Fruit fly (Drosophila melanogaster): Measurements from ENCODE around the gene Cbl.

The Cbl gene

dm6 chr3L:8448517-8448889, 23.7 kb downstream of the Cbl start:
- no peak for TF ChIP-seq toe (GFP tag; optimal IDR thresholded peaks at IDR 0.05)
- TF ChIP-seq pad (GFP tag; optimal IDR thresholded peaks at IDR 0.05): no peak
- peak; percentile 16 for TF ChIP-seq CG7101 (tag; optimal IDR thresholded peaks at IDR 0.05)
- peak; percentile 19 for TF ChIP-seq CG12768 (GFP tag; optimal IDR thresholded peaks at IDR 0.05)
- TF ChIP-seq bab1 (GFP tag; optimal IDR thresholded peaks at IDR 0.05): peak; percentile 2
- TF ChIP-seq kay (GFP tag; ENCODE audit: borderline replicate concordance): no peak
- TF ChIP-seq CG7045 (GFP tag; optimal IDR thresholded peaks at IDR 0.05): no peak
- TF ChIP-seq CG14711 (tag; optimal IDR thresholded peaks at IDR 0.05): peak; percentile 10
- no peak for TF ChIP-seq CG5204 (GFP tag; optimal IDR thresholded peaks at IDR 0.05)
- no peak for TF ChIP-seq Hr96 (GFP tag; optimal IDR thresholded peaks at IDR 0.05)

- TF ChIP-seq CG5204 (GFP tag; optimal IDR thresholded peaks at IDR 0.05) (no peak), bab1 (GFP tag; optimal IDR thresholded peaks at IDR 0.05) (no peak), pad (GFP tag; optimal IDR thresholded peaks at IDR 0.05) (no peak), CG14711 (tag; optimal IDR thresholded peaks at IDR 0.05) (no peak), CG1620 (GFP tag; optimal IDR thresholded peaks at IDR 0.05) (no peak), CG7101 (tag; optimal IDR thresholded peaks at IDR 0.05) (peak; percentile 35), Hr96 (GFP tag; optimal IDR thresholded peaks at IDR 0.05) (no peak)
Observed at dm6 chr3L:8449202-8449799, 24.5 kb downstream of the Cbl start, which contains the start of gene CG6983. Gene CG6983 (minus strand): TSS chr3L:8449377.

dm6 chr3L:8449800-8450690, 25.3 kb downstream of the Cbl start, which contains the start of gene Gug:
Gene Gug (plus strand): TSS chr3L:8449922.
- peak; percentile 31 for TF ChIP-seq CG7045 (GFP tag; optimal IDR thresholded peaks at IDR 0.05)
- TF ChIP-seq CG33017 (tag; optimal IDR thresholded peaks at IDR 0.05): peak; percentile 19
- TF ChIP-seq CG12768 (GFP tag; optimal IDR thresholded peaks at IDR 0.05): peak; percentile 49
- no peak for TF ChIP-seq CG11617 (GFP tag; optimal IDR thresholded peaks at IDR 0.05)
- peak; percentile 25 for TF ChIP-seq Mnt (GFP tag; optimal IDR thresholded peaks at IDR 0.05)
- TF ChIP-seq bab1 (GFP tag; optimal IDR thresholded peaks at IDR 0.05): peak; percentile 49
- TF ChIP-seq cic (GFP tag; optimal IDR thresholded peaks at IDR 0.05): peak; percentile 43
- TF ChIP-seq tj (GFP tag; optimal IDR thresholded peaks at IDR 0.05): peak; percentile 86
- TF ChIP-seq kay (GFP tag; ENCODE audit: borderline replicate concordance): peak; percentile 82
- TF ChIP-seq pad (GFP tag; optimal IDR thresholded peaks at IDR 0.05): peak; percentile 11
- TF ChIP-seq Crg-1 (GFP tag; optimal IDR thresholded peaks at IDR 0.05): no peak

dm6 chr3L:8450747-8451146, 26.0 kb downstream of the Cbl start:
- no peak for TF ChIP-seq CG1620 (GFP tag; optimal IDR thresholded peaks at IDR 0.05)
- TF ChIP-seq tj (GFP tag; optimal IDR thresholded peaks at IDR 0.05): peak; percentile 42

dm6 chr3L:8451966-8452620, 27.3 kb downstream of the Cbl start:
- TF ChIP-seq Clk (GFP tag; optimal IDR thresholded peaks at IDR 0.05): no peak

dm6 chr3L:8452986-8453385, 28.2 kb downstream of the Cbl start:
- no peak for TF ChIP-seq Crg-1 (GFP tag; optimal IDR thresholded peaks at IDR 0.05)
- no peak for TF ChIP-seq CG12768 (GFP tag; optimal IDR thresholded peaks at IDR 0.05)
- TF ChIP-seq cic (GFP tag; optimal IDR thresholded peaks at IDR 0.05): no peak
- TF ChIP-seq Mnt (GFP tag; optimal IDR thresholded peaks at IDR 0.05): no peak
- TF ChIP-seq CG14711 (tag; optimal IDR thresholded peaks at IDR 0.05): no peak
- TF ChIP-seq CG7101 (tag; optimal IDR thresholded peaks at IDR 0.05): no peak
- TF ChIP-seq toe (GFP tag; optimal IDR thresholded peaks at IDR 0.05): no peak
- TF ChIP-seq tj (GFP tag; optimal IDR thresholded peaks at IDR 0.05): no peak
- TF ChIP-seq pad (GFP tag; optimal IDR thresholded peaks at IDR 0.05): no peak
- TF ChIP-seq cnc (optimal IDR thresholded peaks at IDR 0.05): no peak
- TF ChIP-seq CG5204 (GFP tag; optimal IDR thresholded peaks at IDR 0.05): no peak
- TF ChIP-seq Hr96 (GFP tag; optimal IDR thresholded peaks at IDR 0.05): no peak
- TF ChIP-seq CG11617 (GFP tag; optimal IDR thresholded peaks at IDR 0.05): no peak
- TF ChIP-seq CG1620 (GFP tag; optimal IDR thresholded peaks at IDR 0.05): no peak
- TF ChIP-seq bab1 (GFP tag; optimal IDR thresholded peaks at IDR 0.05): no peak
- no peak for TF ChIP-seq kay (GFP tag; ENCODE audit: borderline replicate concordance)
- no peak for TF ChIP-seq CG7045 (GFP tag; optimal IDR thresholded peaks at IDR 0.05)
